Fruit fly (Drosophila melanogaster) whole organism, prepupa: ENCODE data around the gene eIF4EHP.
A peak's percentile ranks its signal among the peaks of the same experiment; 100 is the strongest.

Experiments used
- Blimp-1 ChIP-seq: fragments of 200-800 bp; sonication (Bioruptor generic); optimal IDR thresholded peaks from 3 replicates; lab custom pipeline; 2017; ENCODE audit warnings: missing biosample characterization, missing genetic modification characterization, mild to moderate bottlenecking, moderate library complexity, missing genetic modification reagents
- CG10631 ChIP-seq: fragments of 200-800 bp; sonication (Bioruptor generic); optimal IDR thresholded peaks from 2 replicates; lab custom pipeline; 2016; ENCODE audit warnings: missing biosample characterization, missing genetic modification characterization
- CG11294 ChIP-seq: fragments of 200-800 bp; sonication (Bioruptor generic); IDR thresholded peaks from 2 replicates; pipeline ENCODE4 v1.3.6; 2022; ENCODE audit warnings: missing biosample characterization, missing genetic modification characterization
- CG15336 ChIP-seq: fragments of 200-800 bp; sonication (Bioruptor generic); IDR thresholded peaks from 2 replicates; pipeline ENCODE4 v1.3.6; 2022; ENCODE audit warnings: missing biosample characterization, missing genetic modification characterization
- CG16779 ChIP-seq: fragments of 200-800 bp; sonication (Bioruptor generic); optimal IDR thresholded peaks from 3 replicates; lab custom pipeline; 2017; ENCODE audit warnings: missing biosample characterization, mild to moderate bottlenecking, missing genetic modification characterization
- CG3032 ChIP-seq: fragments of 200-800 bp; optimal IDR thresholded peaks from 2 replicates; lab custom pipeline; 2019; ENCODE audit warnings: missing biosample characterization, mild to moderate bottlenecking, missing genetic modification characterization, moderate library complexity
- CG32006 ChIP-seq: fragments of 200-800 bp; sonication (Bioruptor generic); optimal IDR thresholded peaks from 3 replicates; lab custom pipeline; 2017; ENCODE audit warnings: missing biosample characterization, mild to moderate bottlenecking, missing genetic modification characterization
- CG34406 ChIP-seq: fragments of 200-800 bp; sonication (Bioruptor generic); optimal IDR thresholded peaks from 3 replicates; lab custom pipeline; 2016; ENCODE audit warnings: missing biosample characterization, missing genetic modification characterization
- CG3919 ChIP-seq: fragments of 200-800 bp; sonication (Bioruptor generic); optimal IDR thresholded peaks from 3 replicates; lab custom pipeline; 2016; ENCODE audit warnings: missing biosample characterization, missing genetic modification characterization
- CG6276 ChIP-seq: fragments of 200-800 bp; sonication (Bioruptor generic); optimal IDR thresholded peaks from 2 replicates; lab custom pipeline; 2017; ENCODE audit warnings: missing biosample characterization, mild to moderate bottlenecking, missing genetic modification characterization
- CG6792 ChIP-seq: fragments of 200-800 bp; sonication (Bioruptor generic); optimal IDR thresholded peaks from 3 replicates; lab custom pipeline; 2016; ENCODE audit warnings: missing biosample characterization, missing genetic modification characterization
- CG6854 ChIP-seq: fragments of 200-800 bp; sonication (Bioruptor generic); optimal IDR thresholded peaks from 2 replicates; lab custom pipeline; 2017; ENCODE audit warnings: missing biosample characterization, mild to moderate bottlenecking, missing genetic modification characterization
- CG8119 ChIP-seq: fragments of 200-800 bp; sonication (Bioruptor generic); IDR thresholded peaks from 3 replicates; pipeline ENCODE4 v1.3.6; 2022; ENCODE audit warnings: missing biosample characterization, missing genetic modification characterization
- CG8632 ChIP-seq: fragments of 200-800 bp; sonication (Bioruptor generic); optimal IDR thresholded peaks from 3 replicates; lab custom pipeline; 2016; ENCODE audit warnings: missing biosample characterization, missing genetic modification characterization
- Eip75B ChIP-seq: fragments of 200-800 bp; sonication (Bioruptor generic); optimal IDR thresholded peaks from 3 replicates; lab custom pipeline; 2016; ENCODE audit warnings: missing biosample characterization, missing genetic modification characterization
- Eip78C ChIP-seq: fragments of 200-800 bp; sonication (Bioruptor generic); peaks from one replicate; lab custom pipeline; 2016; ENCODE audit warnings: missing biosample characterization, missing genetic modification characterization
- Eip93F ChIP-seq: fragments of 200-800 bp; sonication (Bioruptor generic); optimal IDR thresholded peaks from 2 replicates; lab custom pipeline; 2016; ENCODE audit warnings: missing biosample characterization, mild to moderate bottlenecking, missing genetic modification characterization
- Ets21C ChIP-seq: fragments of 200-800 bp; sonication (Bioruptor generic); optimal IDR thresholded peaks from 3 replicates; lab custom pipeline; 2016; ENCODE audit warnings: missing biosample characterization, missing genetic modification characterization
- Ets96B ChIP-seq: fragments of 200-800 bp; optimal IDR thresholded peaks from 2 replicates; lab custom pipeline; 2019; ENCODE audit warnings: missing biosample characterization, mild to moderate bottlenecking, missing genetic modification characterization, moderate library complexity
- Gug ChIP-seq: fragments of 200-800 bp; sonication (Bioruptor generic); IDR thresholded peaks from 2 replicates; pipeline ENCODE4 v1.3.6; 2022; ENCODE audit warnings: missing biosample characterization, missing genetic modification characterization
- Hr39 ChIP-seq: fragments of 200-800 bp; sonication (Bioruptor generic); optimal IDR thresholded peaks from 2 replicates; lab custom pipeline; 2016; ENCODE audit warnings: missing biosample characterization, missing genetic modification characterization
- Hr4 ChIP-seq: fragments of 200-800 bp; sonication (Bioruptor generic); optimal IDR thresholded peaks from 3 replicates; lab custom pipeline; 2016; ENCODE audit warnings: missing biosample characterization, missing genetic modification characterization
- Lpt ChIP-seq: fragments of 200-800 bp; sonication (Bioruptor generic); optimal IDR thresholded peaks from 3 replicates; lab custom pipeline; 2016; ENCODE audit warnings: missing biosample characterization, missing genetic modification characterization
- Met ChIP-seq: fragments of 200-800 bp; sonication (Bioruptor generic); optimal IDR thresholded peaks from 3 replicates; lab custom pipeline; 2016; ENCODE audit warnings: missing biosample characterization, missing genetic modification characterization
- OdsH ChIP-seq: fragments of 200-800 bp; sonication (Bioruptor generic); optimal IDR thresholded peaks from 3 replicates; lab custom pipeline; 2016; ENCODE audit warnings: missing biosample characterization, missing genetic modification characterization
- Smox ChIP-seq: fragments of 200-800 bp; sonication (Bioruptor generic); optimal IDR thresholded peaks from 3 replicates; lab custom pipeline; 2016; ENCODE audit warnings: missing biosample characterization, missing genetic modification characterization
- Sox102F ChIP-seq: fragments of 200-800 bp; sonication (Bioruptor generic); optimal IDR thresholded peaks from 2 replicates; lab custom pipeline; 2016; ENCODE audit warnings: missing biosample characterization, mild to moderate bottlenecking, missing genetic modification characterization
- Sox14 ChIP-seq: fragments of 200-800 bp; sonication (Bioruptor generic); optimal IDR thresholded peaks from 3 replicates; lab custom pipeline; 2016; ENCODE audit warnings: missing biosample characterization, missing genetic modification characterization
- Sox15 ChIP-seq: fragments of 200-800 bp; sonication (Bioruptor generic); optimal IDR thresholded peaks from 3 replicates; lab custom pipeline; 2016; ENCODE audit warnings: missing biosample characterization, missing genetic modification characterization
- achi ChIP-seq: fragments of 200-800 bp; sonication (Bioruptor generic); optimal IDR thresholded peaks from 3 replicates; lab custom pipeline; 2016; ENCODE audit warnings: missing biosample characterization, missing genetic modification characterization
- acj6 ChIP-seq: fragments of 200-800 bp; sonication (Bioruptor generic); optimal IDR thresholded peaks from 3 replicates; lab custom pipeline; 2016; ENCODE audit warnings: missing biosample characterization, missing genetic modification characterization
- cyc ChIP-seq: fragments of 200-800 bp; sonication (Bioruptor generic); optimal IDR thresholded peaks from 3 replicates; lab custom pipeline; 2016; ENCODE audit warnings: missing biosample characterization, missing genetic modification characterization
- dac ChIP-seq: fragments of 200-800 bp; sonication (Bioruptor generic); optimal IDR thresholded peaks from 2 replicates; lab custom pipeline; 2017; ENCODE audit warnings: missing biosample characterization, mild to moderate bottlenecking, missing genetic modification characterization
- eg ChIP-seq: fragments of 200-800 bp; sonication (Bioruptor generic); IDR thresholded peaks from 3 replicates; pipeline ENCODE4 v1.3.6; 2022; ENCODE audit warnings: missing biosample characterization, missing genetic modification characterization
- net ChIP-seq: fragments of 200-800 bp; sonication (Bioruptor generic); optimal IDR thresholded peaks from 3 replicates; lab custom pipeline; 2016; ENCODE audit warnings: missing biosample characterization, missing genetic modification characterization
- pdm3 ChIP-seq: fragments of 200-800 bp; sonication (Bioruptor generic); optimal IDR thresholded peaks from 3 replicates; lab custom pipeline; 2016; ENCODE audit warnings: missing biosample characterization, missing genetic modification characterization
- ss ChIP-seq, 2 experiments: fragments of 200-800 bp; sonication (Bioruptor generic); optimal IDR thresholded peaks; 2 replicates in 1 of 2; 3 replicates in 1 of 2; lab custom pipeline; 2017 to 2018; ENCODE audit warnings: mild to moderate bottlenecking in 2 of 2, missing biosample characterization in 2 of 2, missing genetic modification characterization in 2 of 2, moderate library complexity in 1 of 2
- svp ChIP-seq: fragments of 200-800 bp; sonication (Bioruptor generic); peaks from one replicate; lab custom pipeline; 2016; ENCODE audit warnings: missing biosample characterization, missing genetic modification characterization
- vri ChIP-seq: fragments of 200-800 bp; sonication (Bioruptor generic); optimal IDR thresholded peaks from 3 replicates; lab custom pipeline; 2016; ENCODE audit warnings: missing biosample characterization, mild to moderate bottlenecking, missing genetic modification characterization

eIF4EHP gene

dm6 chr3R:24084975-24085374 is 23.8 kb downstream of the eIF4EHP start:
- TF ChIP-seq CG3919 (GFP tag; lab: Kevin White, UChicago) (no peak), Gug (no peak), Blimp-1 (GFP tag; lab: Kevin White, UChicago) (no peak), ss (GFP tag; optimal IDR thresholded peaks at IDR 0.05; lab: Kevin White, UChicago) (no peak), Sox14 (GFP tag; lab: Kevin White, UChicago) (no peak), Eip93F (GFP tag; lab: Kevin White, UChicago) (peak; percentile 40), vri (GFP tag; lab: Kevin White, UChicago) (peak; percentile 13), CG16779 (tag; lab: Kevin White, UChicago) (no peak), Smox (no peak), Met (GFP tag; lab: Kevin White, UChicago) (no peak), CG11294 (GFP tag; lab: Robert Waterston, UW) (no peak), CG32006 (GFP tag; lab: Kevin White, UChicago) (no peak), cyc (GFP tag; lab: Kevin White, UChicago) (no peak), Ets21C (GFP tag; lab: Kevin White, UChicago) (no peak)

- no peak for TF ChIP-seq Hr4 (GFP tag; lab: Kevin White, UChicago)
Measured at dm6 chr3R:24079613-24080012, 29.1 kb downstream of the eIF4EHP start.

dm6 chr3R:24079110-24079509 is 29.6 kb downstream of the eIF4EHP start:
- no peak for TF ChIP-seq CG6854 (GFP tag; lab: Kevin White, UChicago)
- TF ChIP-seq CG32006 (GFP tag; lab: Kevin White, UChicago): peak; percentile 42
- TF ChIP-seq eg (GFP tag; lab: Robert Waterston, UW): peak; percentile 49; the same call in 2 of the 3 replicates
- TF ChIP-seq Met (GFP tag; lab: Kevin White, UChicago): no peak
- TF ChIP-seq Sox102F: no peak
- TF ChIP-seq net (GFP tag; lab: Kevin White, UChicago): peak; percentile 18
- no peak for TF ChIP-seq CG11294 (GFP tag; lab: Robert Waterston, UW)
- TF ChIP-seq Ets21C (GFP tag; lab: Kevin White, UChicago): no peak
- peak; percentile 10 for TF ChIP-seq OdsH
- TF ChIP-seq Eip78C (GFP tag; lab: Kevin White, UChicago): peak; percentile 29
- TF ChIP-seq Sox14 (GFP tag; lab: Kevin White, UChicago): no peak
- peak; percentile 46 for TF ChIP-seq Hr4 (GFP tag; lab: Kevin White, UChicago)
- TF ChIP-seq acj6 (GFP tag; lab: Kevin White, UChicago): peak; percentile 8
- TF ChIP-seq CG3919 (GFP tag; lab: Kevin White, UChicago): peak; percentile 10
- peak; percentile 17 for TF ChIP-seq CG6276 (GFP tag; lab: Kevin White, UChicago)
- TF ChIP-seq CG34406: no peak
- TF ChIP-seq vri (GFP tag; lab: Kevin White, UChicago): no peak
- no peak for TF ChIP-seq Sox15 (GFP tag; lab: Kevin White, UChicago)
- peak; percentile 34 for TF ChIP-seq CG3032 (tag; lab: Kevin White, UChicago)
- TF ChIP-seq Ets96B: peak; percentile 33
- TF ChIP-seq Hr39 (GFP tag; lab: Kevin White, UChicago): no peak
- TF ChIP-seq CG8119 (GFP tag; lab: Robert Waterston, UW): peak; percentile 49; the same call in 1 of the 3 replicates
- peak; percentile 8 for TF ChIP-seq pdm3 (GFP tag; lab: Kevin White, UChicago)
- TF ChIP-seq dac (GFP tag; lab: Kevin White, UChicago): no peak
- TF ChIP-seq ss (GFP tag; optimal IDR thresholded peaks at IDR 0.05; lab: Kevin White, UChicago): no peak
- TF ChIP-seq CG15336: 0 out of 2 replicates have a peak, but pooled peaks have one; percentile 13
- TF ChIP-seq cyc (GFP tag; lab: Kevin White, UChicago): no peak
- peak; percentile 4 for TF ChIP-seq Eip75B (GFP tag; lab: Kevin White, UChicago)
- TF ChIP-seq achi (GFP tag; lab: Kevin White, UChicago): peak; percentile 30
- TF ChIP-seq Lpt (GFP tag; lab: Kevin White, UChicago): no peak
- TF ChIP-seq Gug: 0 out of 2 replicates have a peak, but pooled peaks have one; percentile 19
- no peak for TF ChIP-seq CG6792 (GFP tag; lab: Kevin White, UChicago)
- peak; percentile 16 for TF ChIP-seq CG10631 (GFP tag; lab: Kevin White, UChicago)
- TF ChIP-seq CG8632: peak; percentile 9
- TF ChIP-seq svp (GFP tag; lab: Kevin White, UChicago): no peak
- TF ChIP-seq, all 60 proteins: peak for 19
